Worm (Caenorhabditis elegans) whole organism, L2 larva: ENCODE data around the gene K11D9.3.

Source experiments
- Y55F3AM.14 ChIP-seq: fragments of 200-800 bp; sonication (Bioruptor generic); optimal IDR thresholded peaks from 2 replicates; lab custom pipeline; 2018; ENCODE audit warnings: mild to moderate bottlenecking, missing genetic modification characterization, missing compliant biosample characterization
- elt-1 ChIP-seq: fragments of 150-350 bp; optimal IDR thresholded peaks from 2 replicates; lab custom pipeline; 2014; ENCODE audit warnings: missing biosample characterization, missing genetic modification characterization
- mab-5 ChIP-seq: fragments of 150-350 bp; optimal IDR thresholded peaks from 2 replicates; lab custom pipeline; 2014; ENCODE audit warnings: missing biosample characterization, missing genetic modification characterization
- nhr-23 ChIP-seq: fragments of 150-350 bp; optimal IDR thresholded peaks from 2 replicates; lab custom pipeline; 2014; ENCODE audit warnings: missing biosample characterization, missing genetic modification reagents, missing genetic modification characterization

ce11 chrIII:10755480-10756066 is 46.4 kb downstream of the K11D9.3 start, which contains the start of gene hpl-2:
- no peak for TF ChIP-seq elt-1 (tag; lab: Kevin White, UChicago)
- TF ChIP-seq mab-5 (tag; lab: Kevin White, UChicago): no peak
- TF ChIP-seq nhr-23: no peak
- TF ChIP-seq Y55F3AM.14 (GFP tag; lab: Kevin White, UChicago): no peak
